Worm (Caenorhabditis elegans): ENCODE results near the gene F10E9.7.

DNA sequence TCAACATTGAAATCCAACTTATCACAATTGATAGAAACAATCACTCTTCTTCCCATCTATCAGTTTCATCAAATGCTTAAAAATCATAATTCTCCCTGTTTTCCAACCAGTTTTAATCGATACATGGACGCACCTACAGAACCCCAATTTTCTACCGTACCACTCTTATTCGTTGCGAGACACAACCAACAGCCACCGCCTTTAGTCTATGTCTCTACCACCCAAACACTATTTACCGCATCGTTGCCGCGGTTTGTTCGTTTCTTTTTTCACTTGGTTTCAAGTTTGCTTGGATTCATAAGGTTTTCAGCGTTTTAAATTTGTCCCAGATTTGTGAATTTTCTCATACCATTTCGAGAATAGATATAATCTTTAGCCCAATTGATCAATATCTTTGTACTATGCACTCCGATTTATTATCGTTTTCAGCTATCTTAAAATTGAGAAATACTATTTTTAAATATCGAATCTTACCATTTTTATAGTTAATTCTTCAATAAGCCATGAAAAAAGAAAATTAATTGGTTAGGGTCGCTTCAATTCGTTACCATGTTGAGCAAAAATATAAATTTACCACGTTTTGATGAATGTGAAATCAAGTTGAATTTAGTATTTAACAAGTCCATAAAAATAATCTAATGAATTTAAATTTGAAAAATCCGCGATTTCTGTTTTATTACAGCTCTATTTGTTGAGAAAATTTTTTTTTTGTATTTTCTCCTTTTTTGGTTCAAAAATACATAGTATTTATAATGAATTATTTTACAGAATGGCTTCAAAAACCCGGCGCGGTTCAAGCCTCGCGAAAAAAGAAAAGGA, 3.2 kb upstream of the F10E9.7 start, which contains the start of gene F10E9.3:
- TF ChIP-seq unc-62 (GFP tag; optimal IDR thresholded peaks at IDR 0.05) (no peak), nfyb-1 (GFP tag; IDR thresholded peaks at IDR 0.05) (no peak), Y95B8A.8 (GFP tag; IDR thresholded peaks at IDR 0.05) (no peak), nhr-27 (tag; optimal IDR thresholded peaks at IDR 0.05) (no peak)
